Worm (Caenorhabditis elegans): Measurements from ENCODE around the gene C18B2.2.
A peak's percentile ranks its signal among the peaks of the same experiment; 100 is the strongest.

C18B2.2 gene

DNA sequence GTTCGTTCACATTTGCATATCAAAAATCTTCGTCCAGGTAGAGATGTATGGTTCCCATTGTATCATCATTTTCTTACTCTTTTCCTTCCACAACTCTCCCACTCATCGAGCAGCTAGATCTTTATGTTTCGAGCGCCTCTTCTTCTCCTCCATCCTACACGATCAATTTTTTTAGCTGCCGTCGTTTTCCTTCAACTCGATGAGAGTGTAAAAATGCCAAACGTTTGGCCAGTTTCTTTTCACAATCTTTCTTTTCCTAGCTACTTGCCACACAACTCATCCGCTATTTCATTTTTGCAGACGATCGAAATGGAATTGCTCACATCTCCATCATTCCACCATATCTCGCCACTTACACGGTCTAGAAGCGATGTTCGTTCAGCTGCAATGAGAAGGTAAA is 21.7 kb upstream of the C18B2.2 start, which contains the start of gene C18B2.3:
Gene C18B2.3, plus strand, starts transcription at position 301 of the 400 bp plus-strand sequence.
- TF ChIP-seq unc-62 (GFP tag; optimal IDR thresholded peaks at IDR 0.05 in 1 of 2) (peak in 1 of 2 experiments; percentile 87), unc-62 (tag; optimal IDR thresholded peaks at IDR 0.05) (no peak), attf-4 (tag; optimal IDR thresholded peaks at IDR 0.05) (no peak)

DNA sequence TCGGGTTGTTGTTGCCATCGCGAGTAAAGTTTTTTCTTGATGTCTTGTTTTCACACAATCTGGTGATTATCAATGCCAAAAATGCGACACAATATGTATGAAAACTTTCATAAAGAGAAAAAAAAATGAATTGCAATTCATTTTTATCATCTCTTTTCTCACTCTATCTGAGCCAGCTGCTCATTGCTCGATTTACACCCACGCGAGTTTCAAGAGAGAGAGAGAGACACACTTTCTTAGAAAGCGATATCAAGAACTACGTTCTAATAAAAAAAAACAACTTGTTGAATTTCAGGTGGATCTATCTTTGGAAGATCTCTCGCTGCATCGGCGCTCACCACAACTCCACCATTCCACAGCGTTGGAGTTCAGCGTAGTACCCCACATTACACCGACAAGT is 20.6 kb upstream of the C18B2.2 start:
- TF ChIP-seq mes-2 (tag; optimal IDR thresholded peaks at IDR 0.05; ENCODE audit: poor library complexity, severe bottlenecking) (no peak), nhr-48 (tag; optimal IDR thresholded peaks at IDR 0.05) (no peak), spr-3 (GFP tag; optimal IDR thresholded peaks at IDR 0.05) (no peak), hlh-30 (tag; optimal IDR thresholded peaks at IDR 0.05; ENCODE audit: insufficient read depth) (no peak), Y105C5A.15 (GFP tag; IDR thresholded peaks at IDR 0.05) (no peak), dmd-6 (GFP tag; IDR thresholded peaks at IDR 0.05) (no peak), daf-8 (GFP tag; IDR thresholded peaks at IDR 0.05) (no peak), lin-39 (tag; optimal IDR thresholded peaks at IDR 0.05) (no peak), aha-1 (tag) (no peak), nhr-76 (tag; optimal IDR thresholded peaks at IDR 0.05) (no peak), rbr-2 (tag; optimal IDR thresholded peaks at IDR 0.05) (no peak), ceh-28 (tag; optimal IDR thresholded peaks at IDR 0.05) (no peak), lin-15B (tag; optimal IDR thresholded peaks at IDR 0.05) (no peak), T20F7.1 (GFP tag; optimal IDR thresholded peaks at IDR 0.05) (no peak), gei-8 (GFP tag; optimal IDR thresholded peaks at IDR 0.05) (no peak), Y48G9A.11 (GFP tag; IDR thresholded peaks at IDR 0.05) (no peak)

ce11 chrX:3605727-3606126 is 17.5 kb upstream of the C18B2.2 start, which contains the start of gene C18B2.4:
C18B2.4 (minus strand) TSS chrX:3605741.
- TF ChIP-seq tra-1 (GFP tag; IDR thresholded peaks at IDR 0.05) (no peak), F44E2.7 (GFP tag; IDR thresholded peaks at IDR 0.05) (no peak), ceh-44 (GFP tag; IDR thresholded peaks at IDR 0.05) (no peak), F49E8.2 (tag; optimal IDR thresholded peaks at IDR 0.05; ENCODE audit: borderline replicate concordance) (no peak), jun-1 (tag; optimal IDR thresholded peaks at IDR 0.05) (no peak), madf-9 (GFP tag; conservative IDR thresholded peaks at IDR 0.05) (0 out of 2 replicates have a peak, but pooled peaks have one; percentile 19), nhr-111 (GFP tag; optimal IDR thresholded peaks at IDR 0.05) (no peak), lsy-2 (tag; optimal IDR thresholded peaks at IDR 0.05) (peak; percentile 24 to 80), lin-13 (GFP tag; optimal IDR thresholded peaks at IDR 0.05) (peak; percentile 66), ctbp-1 (GFP tag; IDR thresholded peaks at IDR 0.05) (peak; percentile 65; the same call in 1 of the 2 replicates), mes-2 (tag; optimal IDR thresholded peaks at IDR 0.05; ENCODE audit: poor library complexity, severe bottlenecking) (peak; percentile 68), tag-97 (GFP tag; IDR thresholded peaks at IDR 0.05) (no peak), ceh-20 (GFP tag; IDR thresholded peaks at IDR 0.05) (peak; percentile 87), mdt-29 (GFP tag; IDR thresholded peaks at IDR 0.05) (no peak), T26A8.4 (GFP tag; IDR thresholded peaks at IDR 0.05) (0 out of 2 replicates have a peak, but pooled peaks have one; percentile 32), unc-130 (GFP tag; optimal IDR thresholded peaks at IDR 0.05) (no peak), skn-1 (tag; optimal IDR thresholded peaks at IDR 0.05) (no peak), aha-1 (tag) (peak; percentile 98), mdl-1 (tag; optimal IDR thresholded peaks at IDR 0.05) (peak in 1 of 2 experiments; percentile 35), attf-4 (tag; optimal IDR thresholded peaks at IDR 0.05) (no peak), lin-39 (tag; optimal IDR thresholded peaks at IDR 0.05) (no peak), snpc-1.2 (GFP tag; IDR thresholded peaks at IDR 0.05) (no peak), dve-1 (tag; optimal IDR thresholded peaks at IDR 0.05; ENCODE audit: insufficient read depth) (peak; percentile 79), lin-15B (tag; optimal IDR thresholded peaks at IDR 0.05) (no peak), nhr-102 (tag; optimal IDR thresholded peaks at IDR 0.05) (peak; percentile 12), ceh-32 (tag; optimal IDR thresholded peaks at IDR 0.05; ENCODE audit: poor library complexity) (no peak), mep-1 (tag; optimal IDR thresholded peaks at IDR 0.05) (peak; percentile 78), nhr-6 (tag; optimal IDR thresholded peaks at IDR 0.05) (peak; percentile 80), lim-7 (GFP tag; IDR thresholded peaks at IDR 0.05) (no peak), unc-39 (tag; optimal IDR thresholded peaks at IDR 0.05) (no peak), dmd-6 (GFP tag; IDR thresholded peaks at IDR 0.05) (peak; percentile 75), dpl-1 (GFP tag; optimal IDR thresholded peaks at IDR 0.05) (peak; percentile 28), zip-11 (GFP tag; IDR thresholded peaks at IDR 0.05) (no peak), daf-8 (GFP tag; IDR thresholded peaks at IDR 0.05) (no peak), set-16 (GFP tag; IDR thresholded peaks at IDR 0.05) (peak; percentile 28; the same call in 1 of the 2 replicates), zfp-3 (GFP tag; conservative IDR thresholded peaks at IDR 0.05) (no peak)

All from whole organism, L4 larva.